Fruit fly (Drosophila melanogaster) whole organism, prepupa: ENCODE data around the gene CG8117.

Experiments
- Blimp-1 ChIP-seq: fragments of 200-800 bp; sonication (Bioruptor generic); optimal IDR thresholded peaks from 3 replicates; lab custom pipeline; 2017; ENCODE audit warnings: missing biosample characterization, missing genetic modification characterization, mild to moderate bottlenecking, moderate library complexity, missing genetic modification reagents
- CG10631 ChIP-seq: fragments of 200-800 bp; sonication (Bioruptor generic); optimal IDR thresholded peaks from 2 replicates; lab custom pipeline; 2016; ENCODE audit warnings: missing biosample characterization, missing genetic modification characterization
- CG10669 ChIP-seq: fragments of 200-800 bp; sonication (Bioruptor generic); optimal IDR thresholded peaks from 3 replicates; lab custom pipeline; 2018; ENCODE audit warnings: missing biosample characterization, mild to moderate bottlenecking, missing genetic modification characterization, moderate library complexity
- CG11294 ChIP-seq: fragments of 200-800 bp; sonication (Bioruptor generic); IDR thresholded peaks from 2 replicates; pipeline ENCODE4 v1.3.6; 2022; ENCODE audit warnings: missing biosample characterization, missing genetic modification characterization
- CG11762 ChIP-seq: fragments of 200-800 bp; sonication (Bioruptor generic); optimal IDR thresholded peaks from 3 replicates; lab custom pipeline; 2016; ENCODE audit warnings: missing biosample characterization, missing genetic modification characterization; ENCODE audit not compliant: insufficient read depth
- CG11902 ChIP-seq: fragments of 200-800 bp; sonication (Bioruptor generic); optimal IDR thresholded peaks from 3 replicates; lab custom pipeline; 2016; ENCODE audit warnings: missing biosample characterization, missing genetic modification characterization
- CG15336 ChIP-seq: fragments of 200-800 bp; sonication (Bioruptor generic); IDR thresholded peaks from 2 replicates; pipeline ENCODE4 v1.3.6; 2022; ENCODE audit warnings: missing biosample characterization, missing genetic modification characterization
- CG1621 ChIP-seq: fragments of 200-800 bp; sonication (Bioruptor generic); optimal IDR thresholded peaks from 3 replicates; lab custom pipeline; 2018; ENCODE audit warnings: missing biosample characterization, mild to moderate bottlenecking, missing genetic modification characterization
- CG16779 ChIP-seq: fragments of 200-800 bp; sonication (Bioruptor generic); optimal IDR thresholded peaks from 3 replicates; lab custom pipeline; 2017; ENCODE audit warnings: missing biosample characterization, mild to moderate bottlenecking, missing genetic modification characterization
- CG31627 ChIP-seq: fragments of 200-800 bp; sonication (Bioruptor generic); optimal IDR thresholded peaks from 3 replicates; lab custom pipeline; 2016; ENCODE audit warnings: missing biosample characterization, missing genetic modification characterization
- CG32006 ChIP-seq: fragments of 200-800 bp; sonication (Bioruptor generic); optimal IDR thresholded peaks from 3 replicates; lab custom pipeline; 2017; ENCODE audit warnings: missing biosample characterization, mild to moderate bottlenecking, missing genetic modification characterization
- CG34406 ChIP-seq: fragments of 200-800 bp; sonication (Bioruptor generic); optimal IDR thresholded peaks from 3 replicates; lab custom pipeline; 2016; ENCODE audit warnings: missing biosample characterization, missing genetic modification characterization
- CG4318 ChIP-seq: fragments of 200-800 bp; sonication (Bioruptor generic); optimal IDR thresholded peaks from 3 replicates; lab custom pipeline; 2017; ENCODE audit warnings: missing biosample characterization, mild to moderate bottlenecking, missing genetic modification characterization
- CG6163 ChIP-seq: fragments of 200-800 bp; sonication (Bioruptor generic); IDR thresholded peaks from 3 replicates; pipeline ENCODE4 v1.3.6; 2022; ENCODE audit warnings: missing biosample characterization, missing genetic modification characterization
- CG6276 ChIP-seq: fragments of 200-800 bp; sonication (Bioruptor generic); optimal IDR thresholded peaks from 2 replicates; lab custom pipeline; 2017; ENCODE audit warnings: missing biosample characterization, mild to moderate bottlenecking, missing genetic modification characterization
- CG6792 ChIP-seq: fragments of 200-800 bp; sonication (Bioruptor generic); optimal IDR thresholded peaks from 3 replicates; lab custom pipeline; 2016; ENCODE audit warnings: missing biosample characterization, missing genetic modification characterization
- CG6808 ChIP-seq: fragments of 200-800 bp; sonication (Bioruptor generic); optimal IDR thresholded peaks from 3 replicates; lab custom pipeline; 2017; ENCODE audit warnings: missing biosample characterization, missing genetic modification characterization, mild to moderate bottlenecking, moderate library complexity, missing genetic modification reagents
- CG6854 ChIP-seq: fragments of 200-800 bp; sonication (Bioruptor generic); optimal IDR thresholded peaks from 2 replicates; lab custom pipeline; 2017; ENCODE audit warnings: missing biosample characterization, mild to moderate bottlenecking, missing genetic modification characterization
- CG7368 ChIP-seq: fragments of 200-800 bp; sonication (Bioruptor generic); optimal IDR thresholded peaks from 3 replicates; lab custom pipeline; 2016; ENCODE audit warnings: missing biosample characterization, missing genetic modification characterization
- CG8319 ChIP-seq: fragments of 200-800 bp; sonication (Bioruptor generic); optimal IDR thresholded peaks from 3 replicates; lab custom pipeline; 2016; ENCODE audit warnings: missing biosample characterization, missing genetic modification characterization
- CG8632 ChIP-seq: fragments of 200-800 bp; sonication (Bioruptor generic); optimal IDR thresholded peaks from 3 replicates; lab custom pipeline; 2016; ENCODE audit warnings: missing biosample characterization, missing genetic modification characterization
- Eip75B ChIP-seq: fragments of 200-800 bp; sonication (Bioruptor generic); optimal IDR thresholded peaks from 3 replicates; lab custom pipeline; 2016; ENCODE audit warnings: missing biosample characterization, missing genetic modification characterization
- Eip78C ChIP-seq: fragments of 200-800 bp; sonication (Bioruptor generic); peaks from one replicate; lab custom pipeline; 2016; ENCODE audit warnings: missing biosample characterization, missing genetic modification characterization
- Ets21C ChIP-seq: fragments of 200-800 bp; sonication (Bioruptor generic); optimal IDR thresholded peaks from 3 replicates; lab custom pipeline; 2016; ENCODE audit warnings: missing biosample characterization, missing genetic modification characterization
- Ets96B ChIP-seq: fragments of 200-800 bp; optimal IDR thresholded peaks from 2 replicates; lab custom pipeline; 2019; ENCODE audit warnings: missing biosample characterization, mild to moderate bottlenecking, missing genetic modification characterization, moderate library complexity
- Gug ChIP-seq: fragments of 200-800 bp; sonication (Bioruptor generic); IDR thresholded peaks from 2 replicates; pipeline ENCODE4 v1.3.6; 2022; ENCODE audit warnings: missing biosample characterization, missing genetic modification characterization
- Hr38 ChIP-seq: sonication (Bioruptor generic); optimal IDR thresholded peaks from 2 replicates; lab custom pipeline; 2016; ENCODE audit warnings: missing biosample characterization, missing genetic modification characterization
- Hr39 ChIP-seq: fragments of 200-800 bp; sonication (Bioruptor generic); optimal IDR thresholded peaks from 2 replicates; lab custom pipeline; 2016; ENCODE audit warnings: missing biosample characterization, missing genetic modification characterization
- Hr4 ChIP-seq: fragments of 200-800 bp; sonication (Bioruptor generic); optimal IDR thresholded peaks from 3 replicates; lab custom pipeline; 2016; ENCODE audit warnings: missing biosample characterization, missing genetic modification characterization
- Lpt ChIP-seq: fragments of 200-800 bp; sonication (Bioruptor generic); optimal IDR thresholded peaks from 3 replicates; lab custom pipeline; 2016; ENCODE audit warnings: missing biosample characterization, missing genetic modification characterization
- Met ChIP-seq: fragments of 200-800 bp; sonication (Bioruptor generic); optimal IDR thresholded peaks from 3 replicates; lab custom pipeline; 2016; ENCODE audit warnings: missing biosample characterization, missing genetic modification characterization
- Smox ChIP-seq: fragments of 200-800 bp; sonication (Bioruptor generic); optimal IDR thresholded peaks from 3 replicates; lab custom pipeline; 2016; ENCODE audit warnings: missing biosample characterization, missing genetic modification characterization
- Sox102F ChIP-seq: fragments of 200-800 bp; sonication (Bioruptor generic); optimal IDR thresholded peaks from 2 replicates; lab custom pipeline; 2016; ENCODE audit warnings: missing biosample characterization, mild to moderate bottlenecking, missing genetic modification characterization
- Sox14 ChIP-seq: fragments of 200-800 bp; sonication (Bioruptor generic); optimal IDR thresholded peaks from 3 replicates; lab custom pipeline; 2016; ENCODE audit warnings: missing biosample characterization, missing genetic modification characterization
- Sox15 ChIP-seq: fragments of 200-800 bp; sonication (Bioruptor generic); optimal IDR thresholded peaks from 3 replicates; lab custom pipeline; 2016; ENCODE audit warnings: missing biosample characterization, missing genetic modification characterization
- achi ChIP-seq: fragments of 200-800 bp; sonication (Bioruptor generic); optimal IDR thresholded peaks from 3 replicates; lab custom pipeline; 2016; ENCODE audit warnings: missing biosample characterization, missing genetic modification characterization
- acj6 ChIP-seq: fragments of 200-800 bp; sonication (Bioruptor generic); optimal IDR thresholded peaks from 3 replicates; lab custom pipeline; 2016; ENCODE audit warnings: missing biosample characterization, missing genetic modification characterization
- cyc ChIP-seq: fragments of 200-800 bp; sonication (Bioruptor generic); optimal IDR thresholded peaks from 3 replicates; lab custom pipeline; 2016; ENCODE audit warnings: missing biosample characterization, missing genetic modification characterization
- dac ChIP-seq: fragments of 200-800 bp; sonication (Bioruptor generic); optimal IDR thresholded peaks from 2 replicates; lab custom pipeline; 2017; ENCODE audit warnings: missing biosample characterization, mild to moderate bottlenecking, missing genetic modification characterization
- dsx ChIP-seq: fragments of 200-800 bp; optimal IDR thresholded peaks from 3 replicates; lab custom pipeline; 2019; ENCODE audit warnings: missing biosample characterization, mild to moderate bottlenecking, missing genetic modification characterization, moderate library complexity; ENCODE audit not compliant: poor library complexity, severe bottlenecking
- eg ChIP-seq: fragments of 200-800 bp; sonication (Bioruptor generic); IDR thresholded peaks from 3 replicates; pipeline ENCODE4 v1.3.6; 2022; ENCODE audit warnings: missing biosample characterization, missing genetic modification characterization
- esn ChIP-seq: fragments of 200-800 bp; sonication (Bioruptor generic); optimal IDR thresholded peaks from 2 replicates; lab custom pipeline; 2016; ENCODE audit warnings: missing biosample characterization, mild to moderate bottlenecking, missing genetic modification characterization, moderate library complexity
- fd85E ChIP-seq: fragments of 200-800 bp; sonication (Bioruptor generic); optimal IDR thresholded peaks from 3 replicates; lab custom pipeline; 2016; ENCODE audit warnings: missing biosample characterization, missing genetic modification characterization
- fkh ChIP-seq: fragments of 200-800 bp; sonication (Bioruptor generic); optimal IDR thresholded peaks from 3 replicates; lab custom pipeline; 2017; ENCODE audit warnings: missing biosample characterization, mild to moderate bottlenecking, missing genetic modification characterization, moderate library complexity
- lz ChIP-seq: fragments of 200-800 bp; sonication (Bioruptor generic); optimal IDR thresholded peaks from 3 replicates; lab custom pipeline; 2016; ENCODE audit warnings: missing biosample characterization, missing genetic modification characterization
- net ChIP-seq: fragments of 200-800 bp; sonication (Bioruptor generic); optimal IDR thresholded peaks from 3 replicates; lab custom pipeline; 2016; ENCODE audit warnings: missing biosample characterization, missing genetic modification characterization
- pdm3 ChIP-seq: fragments of 200-800 bp; sonication (Bioruptor generic); optimal IDR thresholded peaks from 3 replicates; lab custom pipeline; 2016; ENCODE audit warnings: missing biosample characterization, missing genetic modification characterization
- salr ChIP-seq, 2 experiments: fragments of 200-800 bp; sonication (Bioruptor generic); optimal IDR thresholded peaks; 3 replicates each; lab custom pipeline; 2016 to 2018; ENCODE audit warnings: missing biosample characterization in 2 of 2, missing genetic modification characterization in 2 of 2, mild to moderate bottlenecking in 1 of 2
- spab ChIP-seq: fragments of 200-800 bp; sonication (Bioruptor generic); optimal IDR thresholded peaks from 2 replicates; lab custom pipeline; 2017; ENCODE audit warnings: missing biosample characterization, mild to moderate bottlenecking, missing genetic modification characterization, missing genetic modification reagents
- ss ChIP-seq, 2 experiments: fragments of 200-800 bp; sonication (Bioruptor generic); optimal IDR thresholded peaks; 2 replicates in 1 of 2; 3 replicates in 1 of 2; lab custom pipeline; 2017 to 2018; ENCODE audit warnings: mild to moderate bottlenecking in 2 of 2, missing biosample characterization in 2 of 2, missing genetic modification characterization in 2 of 2, moderate library complexity in 1 of 2
- svp ChIP-seq: fragments of 200-800 bp; sonication (Bioruptor generic); peaks from one replicate; lab custom pipeline; 2016; ENCODE audit warnings: missing biosample characterization, missing genetic modification characterization
- topi ChIP-seq: fragments of 200-800 bp; sonication (Bioruptor generic); optimal IDR thresholded peaks from 3 replicates; lab custom pipeline; 2016; ENCODE audit warnings: missing biosample characterization, missing genetic modification characterization
- vri ChIP-seq: fragments of 200-800 bp; sonication (Bioruptor generic); optimal IDR thresholded peaks from 3 replicates; lab custom pipeline; 2016; ENCODE audit warnings: missing biosample characterization, mild to moderate bottlenecking, missing genetic modification characterization

The CG8117 gene

DNA sequence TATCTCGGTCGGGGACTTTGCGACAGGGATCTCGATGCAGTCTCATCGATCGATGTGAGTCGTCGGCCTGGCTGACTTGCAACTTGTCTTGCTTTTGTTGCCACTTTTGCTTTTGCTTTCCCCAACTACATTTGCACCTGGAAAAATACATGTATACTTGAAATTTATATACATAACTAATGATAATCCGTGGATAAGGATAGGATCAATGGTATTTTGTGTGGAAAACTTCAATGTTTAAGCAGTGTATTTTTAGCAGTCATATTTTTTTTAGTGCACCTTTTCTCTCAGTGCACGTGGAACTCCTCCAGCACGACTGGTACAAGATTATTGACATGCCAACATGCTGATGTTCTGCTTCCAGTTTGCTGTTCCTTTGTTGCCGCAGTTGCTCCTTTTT, 5.0 kb upstream of the CG8117 start:
- TF ChIP-seq Hr38, result no peak
- TF ChIP-seq Met (GFP tag; lab: Kevin White, UChicago), result no peak
- no peak for TF ChIP-seq Sox102F (GFP tag; lab: Kevin White, UChicago)
- TF ChIP-seq Lpt (GFP tag; lab: Kevin White, UChicago), result peak; percentile 16
- TF ChIP-seq Eip78C (GFP tag; lab: Kevin White, UChicago), result peak; percentile 82
- no peak for TF ChIP-seq Blimp-1 (GFP tag; lab: Kevin White, UChicago)
- peak; percentile 35 for TF ChIP-seq CG11762
- TF ChIP-seq dsx, result no peak
- no peak for TF ChIP-seq CG8319
- peak; percentile 73 for TF ChIP-seq eg (GFP tag; lab: Robert Waterston, UW)
- no peak for TF ChIP-seq CG7368
- peak; percentile 50 for TF ChIP-seq achi (GFP tag; lab: Kevin White, UChicago)
- peak; percentile 41 for TF ChIP-seq CG4318 (GFP tag; lab: Kevin White, UChicago)
- TF ChIP-seq CG34406 (GFP tag; lab: Kevin White, UChicago), result no peak
- no peak for TF ChIP-seq Sox15 (GFP tag; lab: Kevin White, UChicago)
- TF ChIP-seq Eip75B (GFP tag; lab: Kevin White, UChicago), result peak; percentile 3
- TF ChIP-seq lz (GFP tag; lab: Kevin White, UChicago), result no peak
- peak; percentile 5 for TF ChIP-seq CG10669 (GFP tag; lab: Kevin White, UChicago)
- no peak for TF ChIP-seq ss (GFP tag; optimal IDR thresholded peaks at IDR 0.05; lab: Kevin White, UChicago)
- TF ChIP-seq CG31627 (GFP tag; lab: Kevin White, UChicago), result no peak
- TF ChIP-seq CG1621 (tag; lab: Kevin White, UChicago), result peak; percentile 4
- TF ChIP-seq net, result no peak
- no peak for TF ChIP-seq CG16779
- TF ChIP-seq Sox14 (GFP tag; lab: Kevin White, UChicago), result peak; percentile 57
- no peak for TF ChIP-seq svp
- TF ChIP-seq Smox (GFP tag; lab: Kevin White, UChicago), result no peak
- TF ChIP-seq CG6276 (GFP tag; lab: Kevin White, UChicago), result peak; percentile 33
- TF ChIP-seq cyc (GFP tag; lab: Kevin White, UChicago), result no peak
- TF ChIP-seq acj6 (GFP tag; lab: Kevin White, UChicago), result peak; percentile 29
- no peak for TF ChIP-seq Ets21C
- peak; percentile 61 for TF ChIP-seq CG15336 (GFP tag; lab: Robert Waterston, UW)
- TF ChIP-seq CG11902 (GFP tag; lab: Kevin White, UChicago), result no peak
- peak; percentile 27 for TF ChIP-seq spab (GFP tag; lab: Kevin White, UChicago)
- no peak for TF ChIP-seq dac (GFP tag; lab: Kevin White, UChicago)
- no peak for TF ChIP-seq Hr39 (GFP tag; lab: Kevin White, UChicago)
- peak; percentile 78 for TF ChIP-seq CG32006 (GFP tag; lab: Kevin White, UChicago)
- peak; percentile 42 for TF ChIP-seq CG6808 (GFP tag; lab: Kevin White, UChicago)
- peak in 1 of 2 experiments; percentile 53 for TF ChIP-seq salr (GFP tag; optimal IDR thresholded peaks at IDR 0.05; lab: Kevin White, UChicago)
- TF ChIP-seq vri (GFP tag; lab: Kevin White, UChicago), result no peak
- no peak for TF ChIP-seq fd85E (GFP tag; lab: Kevin White, UChicago)
- TF ChIP-seq CG10631, result peak; percentile 61
- peak; percentile 64 for TF ChIP-seq Hr4 (GFP tag; lab: Kevin White, UChicago)
- TF ChIP-seq pdm3, result peak; percentile 59
- TF ChIP-seq CG8632 (GFP tag; lab: Kevin White, UChicago), result no peak
- TF ChIP-seq Gug (GFP tag; lab: Robert Waterston, UW), result peak; percentile 56
- TF ChIP-seq fkh (GFP tag; lab: Kevin White, UChicago), result no peak
- TF ChIP-seq esn (GFP tag; lab: Kevin White, UChicago), result no peak
- no peak for TF ChIP-seq topi (GFP tag; lab: Kevin White, UChicago)
- TF ChIP-seq Ets96B (tag; lab: Kevin White, UChicago), result peak; percentile 47
- TF ChIP-seq CG6854 (GFP tag; lab: Kevin White, UChicago), result no peak
- TF ChIP-seq CG11294 (GFP tag; lab: Robert Waterston, UW), result 0 out of 2 replicates have a peak, but pooled peaks have one; percentile 39
- TF ChIP-seq CG6792, result peak; percentile 8
- TF ChIP-seq CG6163, result peak; percentile 81
